Worm (Caenorhabditis elegans): ENCODE measurements around the gene str-47.

DNA sequence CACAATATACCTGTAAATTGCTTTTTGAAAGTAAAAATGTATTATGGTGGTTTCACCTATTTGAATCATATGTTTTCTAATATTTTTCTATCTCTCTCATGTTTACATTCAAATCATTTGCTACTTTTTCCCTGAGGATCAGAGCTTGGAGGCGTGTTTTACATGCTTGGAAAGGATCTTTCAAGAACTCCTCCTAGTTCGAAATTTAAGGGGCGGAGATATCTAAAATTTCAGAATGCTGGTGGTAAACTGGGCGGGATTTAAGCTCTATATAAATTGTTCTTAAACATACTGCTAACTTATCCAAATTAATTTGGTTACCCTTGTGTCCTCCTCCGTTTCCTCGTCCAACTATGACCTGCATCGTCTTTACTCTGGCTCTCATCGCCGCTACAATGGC lies 22.4 kb downstream of the str-47 start, which contains the start of gene C12D5.5:
- TF ChIP-seq him-1 (tag; optimal IDR thresholded peaks at IDR 0.05) (no peak), dao-5 (tag; optimal IDR thresholded peaks at IDR 0.05) (no peak)
